Worm (Caenorhabditis elegans) whole organism, mixed stage, embryonic: ENCODE measurements around the gene tre-5.

Experiments used
- blmp-1 ChIP-seq: fragments of 150-350 bp; optimal IDR thresholded peaks from 2 replicates; lab custom pipeline; 2014; ENCODE audit warnings: missing biosample characterization, missing genetic modification characterization
- pha-4 ChIP-seq: fragments of 150-350 bp; optimal IDR thresholded peaks from 2 replicates; lab custom pipeline; 2018; ENCODE audit warnings: missing biosample characterization, missing genetic modification reagents, missing genetic modification characterization
- unc-62 ChIP-seq: fragments of 150-350 bp; optimal IDR thresholded peaks from 2 replicates; lab custom pipeline; 2014; ENCODE audit warnings: missing biosample characterization, missing genetic modification reagents, missing genetic modification characterization
- ztf-11 ChIP-seq: fragments of 150-350 bp; optimal IDR thresholded peaks from 2 replicates; lab custom pipeline; 2014; ENCODE audit warnings: missing biosample characterization, missing genetic modification characterization

- TF ChIP-seq blmp-1 (tag; lab: Kevin White, UChicago), result no peak
- no peak for TF ChIP-seq pha-4 (tag; lab: Kevin White, UChicago)
- no peak for TF ChIP-seq unc-62 (GFP tag; lab: Kevin White, UChicago)
- no peak for TF ChIP-seq ztf-11
Observed at ce11 chrII:41914-42313, 13.2 kb downstream of the tre-5 start, which contains the start of gene F23F1.10.
